Worm (Caenorhabditis elegans) whole organism, L4 larva: ENCODE results near the gene srj-37.

ENCODE experiments used
- F10B5.3 ChIP-seq: sonication (generic microtip); optimal IDR thresholded peaks from 2 replicates; lab custom pipeline; 2016; ENCODE audit warnings: mild to moderate bottlenecking, missing genetic modification characterization, missing compliant biosample characterization
- F37D6.2 ChIP-seq: sonication (generic microtip); optimal IDR thresholded peaks from 2 replicates; lab custom pipeline; 2016; ENCODE audit warnings: mild to moderate bottlenecking, missing genetic modification characterization, missing compliant biosample characterization
- F49E8.2 ChIP-seq: sonication (generic microtip); optimal IDR thresholded peaks from 2 replicates; lab custom pipeline; 2016; ENCODE audit warnings: missing compliant biosample characterization, mild to moderate bottlenecking, missing genetic modification characterization, borderline replicate concordance
- R02D3.7 ChIP-seq: fragments of 150-350 bp; sonication (generic microtip); optimal IDR thresholded peaks from 3 replicates; lab custom pipeline; 2014; ENCODE audit warnings: missing biosample characterization, missing genetic modification characterization
- T26A8.4 ChIP-seq: fragments of 200-800 bp; sonication (Bioruptor generic); IDR thresholded peaks from 2 replicates; pipeline ENCODE4 v1.3.6; 2022; ENCODE audit warnings: missing genetic modification characterization, missing compliant biosample characterization
- Y48G9A.11 ChIP-seq: fragments of 200-800 bp; sonication (Bioruptor generic); IDR thresholded peaks from 2 replicates; pipeline ENCODE4 v1.3.6; 2022; ENCODE audit warnings: missing genetic modification reagents, missing genetic modification characterization, missing compliant biosample characterization
- ZK337.2 ChIP-seq: fragments of 200-800 bp; sonication (Bioruptor generic); IDR thresholded peaks from 2 replicates; pipeline ENCODE4 v1.3.6; 2022; ENCODE audit warnings: missing genetic modification reagents, missing genetic modification characterization, missing compliant biosample characterization
- aha-1 ChIP-seq: fragments of 150-350 bp; peaks from one replicate; lab custom pipeline; 2014; ENCODE audit warnings: missing biosample characterization, missing genetic modification characterization
- arid-1 ChIP-seq: fragments of 200-800 bp; sonication (Bioruptor generic); conservative IDR thresholded peaks from 2 replicates; pipeline ENCODE4 v1.3.6; 2022; ENCODE audit warnings: missing genetic modification reagents, missing genetic modification characterization, missing compliant biosample characterization
- ceh-20 ChIP-seq: fragments of 200-800 bp; sonication (Bioruptor generic); IDR thresholded peaks from 2 replicates; pipeline ENCODE4 v1.3.6; 2022; ENCODE audit warnings: missing genetic modification reagents, missing genetic modification characterization, missing compliant biosample characterization
- ceh-28 ChIP-seq: fragments of 150-350 bp; optimal IDR thresholded peaks from 2 replicates; lab custom pipeline; 2014; ENCODE audit warnings: missing biosample characterization, missing genetic modification reagents, missing genetic modification characterization
- ctbp-1 ChIP-seq: fragments of 200-800 bp; sonication (Bioruptor generic); IDR thresholded peaks from 2 replicates; pipeline ENCODE4 v1.3.6; 2022; ENCODE audit warnings: missing genetic modification reagents, missing genetic modification characterization, missing compliant biosample characterization
- daf-16 ChIP-seq, 3 experiments: sonication (generic microtip); optimal IDR thresholded peaks; 2 replicates each; lab custom pipeline; 2016 to 2017; ENCODE audit warnings: missing genetic modification characterization in 3 of 3, missing genetic modification reagents in 3 of 3, mild to moderate bottlenecking in 2 of 3, missing compliant biosample characterization in 2 of 3, missing biosample characterization in 1 of 3, moderate library complexity in 1 of 3
- daf-19 ChIP-seq: fragments of 200-800 bp; sonication (Bioruptor generic); conservative IDR thresholded peaks from 2 replicates; pipeline ENCODE4 v1.3.6; 2022; ENCODE audit warnings: missing genetic modification characterization, missing compliant biosample characterization
- dmd-6 ChIP-seq: fragments of 200-800 bp; sonication (Bioruptor generic); IDR thresholded peaks from 2 replicates; pipeline ENCODE4 v1.3.6; 2022; ENCODE audit warnings: missing genetic modification reagents, missing genetic modification characterization, missing compliant biosample characterization
- duxl-1 ChIP-seq: sonication (generic microtip); optimal IDR thresholded peaks from 2 replicates; lab custom pipeline; 2016; ENCODE audit warnings: mild to moderate bottlenecking, missing genetic modification characterization, moderate library complexity, missing compliant biosample characterization; ENCODE audit not compliant: poor library complexity
- dve-1 ChIP-seq: sonication (generic microtip); optimal IDR thresholded peaks from 2 replicates; lab custom pipeline; 2017; ENCODE audit warnings: antibody characterized with exemption, mild to moderate bottlenecking, missing genetic modification characterization, missing compliant biosample characterization; ENCODE audit not compliant: insufficient read depth
- fkh-10 ChIP-seq: fragments of 150-350 bp; optimal IDR thresholded peaks from 2 replicates; lab custom pipeline; 2014; ENCODE audit warnings: missing biosample characterization, missing genetic modification reagents, missing genetic modification characterization
- hlh-11 ChIP-seq: fragments of 200-800 bp; sonication (Bioruptor generic); optimal IDR thresholded peaks from 2 replicates; lab custom pipeline; 2018; ENCODE audit warnings: mild to moderate bottlenecking, missing genetic modification characterization, missing compliant biosample characterization
- hlh-30 ChIP-seq: sonication (generic microtip); optimal IDR thresholded peaks from 2 replicates; lab custom pipeline; 2017; ENCODE audit warnings: antibody characterized with exemption, mild to moderate bottlenecking, missing genetic modification characterization, missing compliant biosample characterization; ENCODE audit not compliant: insufficient read depth
- lim-7 ChIP-seq: fragments of 200-800 bp; sonication (Bioruptor generic); IDR thresholded peaks from 2 replicates; pipeline ENCODE4 v1.3.6; 2022; ENCODE audit warnings: missing genetic modification characterization, missing compliant biosample characterization
- lin-15B ChIP-seq: fragments of 150-350 bp; sonication (generic microtip); optimal IDR thresholded peaks from 3 replicates; lab custom pipeline; 2014; ENCODE audit warnings: missing biosample characterization, missing genetic modification characterization
- lin-38 ChIP-seq: fragments of 200-800 bp; sonication (Bioruptor generic); IDR thresholded peaks from 2 replicates; pipeline ENCODE4 v1.3.6; 2022; ENCODE audit warnings: missing genetic modification reagents, missing genetic modification characterization, missing compliant biosample characterization
- lir-3 ChIP-seq: sonication (generic microtip); optimal IDR thresholded peaks from 2 replicates; lab custom pipeline; 2016; ENCODE audit warnings: mild to moderate bottlenecking, missing genetic modification characterization, missing compliant biosample characterization
- madf-9 ChIP-seq: fragments of 200-800 bp; sonication (Bioruptor generic); conservative IDR thresholded peaks from 2 replicates; pipeline ENCODE4 v1.3.6; 2022; ENCODE audit warnings: missing genetic modification reagents, missing genetic modification characterization, missing compliant biosample characterization
- mdl-1 ChIP-seq, 2 experiments: fragments of 150-350 bp in 1 of 2; sonication (generic microtip) in 1 of 2; optimal IDR thresholded peaks; 2 replicates each; lab custom pipeline; 2014 to 2017; ENCODE audit warnings: missing biosample characterization in 2 of 2, missing genetic modification characterization in 2 of 2
- mdt-29 ChIP-seq: fragments of 200-800 bp; sonication (Bioruptor generic); IDR thresholded peaks from 2 replicates; pipeline ENCODE4 v1.3.6; 2022; ENCODE audit warnings: missing genetic modification reagents, missing genetic modification characterization, missing compliant biosample characterization
- mep-1 ChIP-seq: fragments of 150-350 bp; sonication (generic microtip); optimal IDR thresholded peaks from 3 replicates; lab custom pipeline; 2014; ENCODE audit warnings: missing biosample characterization, missing genetic modification characterization
- mes-2 ChIP-seq: sonication (generic microtip); optimal IDR thresholded peaks from 2 replicates; lab custom pipeline; 2016; ENCODE audit warnings: missing genotype, mild to moderate bottlenecking, missing genetic modification characterization, missing compliant biosample characterization; ENCODE audit not compliant: poor library complexity, severe bottlenecking
- nhr-11 ChIP-seq: fragments of 150-350 bp; optimal IDR thresholded peaks from 2 replicates; lab custom pipeline; 2014; ENCODE audit warnings: missing biosample characterization, missing genetic modification characterization
- nhr-237 ChIP-seq: sonication (generic microtip); optimal IDR thresholded peaks from 2 replicates; lab custom pipeline; 2017; ENCODE audit warnings: missing biosample characterization, missing genetic modification characterization
- nhr-28 ChIP-seq: fragments of 150-350 bp; optimal IDR thresholded peaks from 2 replicates; lab custom pipeline; 2014; ENCODE audit warnings: missing biosample characterization, missing genetic modification characterization
- nhr-6 ChIP-seq: fragments of 150-350 bp; optimal IDR thresholded peaks from 2 replicates; lab custom pipeline; 2014; ENCODE audit warnings: missing biosample characterization, missing genetic modification characterization
- php-3 ChIP-seq: fragments of 200-800 bp; sonication (Bioruptor generic); IDR thresholded peaks from 2 replicates; pipeline ENCODE4 v1.3.6; 2022; ENCODE audit warnings: missing genetic modification reagents, missing genetic modification characterization, missing compliant biosample characterization
- pqm-1 ChIP-seq: sonication (generic microtip); optimal IDR thresholded peaks from 2 replicates; lab custom pipeline; 2017; ENCODE audit warnings: missing biosample characterization, missing genetic modification characterization
- set-16 ChIP-seq: fragments of 200-800 bp; sonication (Bioruptor generic); IDR thresholded peaks from 2 replicates; pipeline ENCODE4 v1.3.6; 2022; ENCODE audit warnings: missing genetic modification reagents, missing genetic modification characterization, missing compliant biosample characterization
- tra-1 ChIP-seq: fragments of 200-800 bp; sonication (Bioruptor generic); IDR thresholded peaks from 2 replicates; pipeline ENCODE4 v1.3.6; 2022; ENCODE audit warnings: missing genetic modification reagents, missing genetic modification characterization, missing compliant biosample characterization
- unc-62 ChIP-seq, 3 experiments: fragments of 150-350 bp in 1 of 3; sonication (generic microtip); optimal IDR thresholded peaks in 2 of 3; peaks in 1 of 3; 1 replicate in 1 of 3; 2 replicates in 2 of 3; lab custom pipeline; 2014 to 2017; ENCODE audit warnings: missing biosample characterization in 3 of 3, missing genetic modification characterization in 3 of 3, missing genetic modification reagents in 3 of 3, missing genotype in 1 of 3
- vab-7 ChIP-seq: fragments of 200-800 bp; sonication (Bioruptor generic); IDR thresholded peaks from 2 replicates; pipeline ENCODE4 v1.3.6; 2022; ENCODE audit warnings: missing genetic modification reagents, missing genetic modification characterization, missing compliant biosample characterization
- zfp-2 ChIP-seq: sonication (generic microtip); optimal IDR thresholded peaks from 2 replicates; lab custom pipeline; 2016; ENCODE audit warnings: mild to moderate bottlenecking, missing genetic modification characterization, missing compliant biosample characterization
- zfp-3 ChIP-seq: fragments of 200-800 bp; sonication (Bioruptor generic); conservative IDR thresholded peaks from 2 replicates; pipeline ENCODE4 v1.3.6; 2022; ENCODE audit warnings: missing genetic modification reagents, missing genetic modification characterization, missing compliant biosample characterization
- zip-11 ChIP-seq: fragments of 200-800 bp; sonication (Bioruptor generic); IDR thresholded peaks from 2 replicates; pipeline ENCODE4 v1.3.6; 2022; ENCODE audit warnings: missing genetic modification characterization, missing compliant biosample characterization
- ztf-7 ChIP-seq: fragments of 150-350 bp; optimal IDR thresholded peaks from 2 replicates; lab custom pipeline; 2014; ENCODE audit warnings: missing biosample characterization, missing genetic modification characterization

srj-37 gene

ce11 chrV:627585-627984 is 10.8 kb upstream of the srj-37 start, which contains the start of gene F48G7.8:
TSS of gene F48G7.8 (minus strand) at chrV:627685.
- TF ChIP-seq F49E8.2 (tag; lab: Kevin White, UChicago), result no peak
- TF ChIP-seq mdt-29 (GFP tag; lab: Robert Waterston, UW), result no peak

ce11 chrV:628527-628926 is 9.9 kb upstream of the srj-37 start, which contains the start of gene F48G7.9:
TSS of gene F48G7.9 (minus strand) at chrV:628627.
- TF ChIP-seq pqm-1, result no peak
- TF ChIP-seq ZK337.2 (GFP tag; lab: Robert Waterston, UW), result no peak
- TF ChIP-seq nhr-11, result no peak
- TF ChIP-seq madf-9 (GFP tag; lab: Robert Waterston, UW), result no peak
- no peak for TF ChIP-seq R02D3.7 (tag; lab: Kevin White, UChicago)
- TF ChIP-seq hlh-11, result no peak
- no peak for TF ChIP-seq dve-1 (tag; lab: Kevin White, UChicago)
- TF ChIP-seq set-16 (GFP tag; lab: Robert Waterston, UW), result no peak
- no peak for TF ChIP-seq lin-38 (GFP tag; lab: Robert Waterston, UW)
- TF ChIP-seq aha-1 (tag; lab: Kevin White, UChicago), result no peak
- no peak for TF ChIP-seq hlh-30 (tag; lab: Kevin White, UChicago)
- TF ChIP-seq tra-1 (GFP tag; lab: Robert Waterston, UW), result no peak
- TF ChIP-seq arid-1, result no peak
- no peak for TF ChIP-seq Y48G9A.11
- no peak for TF ChIP-seq T26A8.4 (GFP tag; lab: Robert Waterston, UW)
- no peak for TF ChIP-seq lir-3 (tag; lab: Kevin White, UChicago)
- no peak for TF ChIP-seq ceh-20
- TF ChIP-seq, all 104 proteins: peak for 0

- TF ChIP-seq lir-3 (tag; lab: Kevin White, UChicago) (no peak), mes-2 (peak; percentile 27), dve-1 (tag; lab: Kevin White, UChicago) (peak; percentile 38), F10B5.3 (tag; lab: Kevin White, UChicago) (no peak), pqm-1 (no peak), ctbp-1 (GFP tag; lab: Robert Waterston, UW) (no peak), nhr-28 (peak; percentile 48), daf-19 (GFP tag; lab: Robert Waterston, UW) (no peak), dmd-6 (GFP tag; lab: Robert Waterston, UW) (0 out of 2 replicates have a peak, but pooled peaks have one; percentile 18), hlh-30 (tag; lab: Kevin White, UChicago) (peak; percentile 10)
Observed at ce11 chrV:631832-632231, 6.6 kb upstream of the srj-37 start.

- TF ChIP-seq T26A8.4 (GFP tag; lab: Robert Waterston, UW) (no peak), vab-7 (GFP tag; lab: Robert Waterston, UW) (no peak), ctbp-1 (GFP tag; lab: Robert Waterston, UW) (no peak), ztf-7 (tag; lab: Kevin White, UChicago) (no peak), lim-7 (GFP tag; lab: Robert Waterston, UW) (no peak), php-3 (GFP tag; lab: Robert Waterston, UW) (no peak), duxl-1 (no peak), nhr-6 (tag; lab: Kevin White, UChicago) (no peak), lin-38 (GFP tag; lab: Robert Waterston, UW) (no peak), zfp-2 (no peak)
Observed at ce11 chrV:634855-635254, 3.6 kb upstream of the srj-37 start, which contains the start of gene F48G7.10. TSS of gene F48G7.10 (minus strand) at chrV:634955.

ce11 chrV:635630-636029 is 2.8 kb upstream of the srj-37 start:
- TF ChIP-seq dve-1 (tag; lab: Kevin White, UChicago) (peak; percentile 66), mdl-1 (tag; optimal IDR thresholded peaks at IDR 0.05; lab: Kevin White, UChicago) (peak; percentile 15 to 74), mep-1 (tag; lab: Kevin White, UChicago) (peak; percentile 5), unc-62 (GFP tag; optimal IDR thresholded peaks at IDR 0.05 in 1 of 2; lab: Kevin White, UChicago) (no peak), unc-62 (tag; optimal IDR thresholded peaks at IDR 0.05; lab: Kevin White, UChicago) (no peak), zip-11 (GFP tag; lab: Robert Waterston, UW) (no peak), F37D6.2 (no peak), nhr-237 (tag; lab: Kevin White, UChicago) (no peak), pqm-1 (peak; percentile 66), hlh-11 (peak; percentile 84), ceh-28 (tag; lab: Kevin White, UChicago) (no peak), daf-16 (GFP tag; optimal IDR thresholded peaks at IDR 0.05; lab: Kevin White, UChicago) (no peak), daf-16 (tag; optimal IDR thresholded peaks at IDR 0.05; lab: Kevin White, UChicago) (peak; percentile 40), lin-15B (tag; lab: Kevin White, UChicago) (no peak), fkh-10 (GFP tag; lab: Kevin White, UChicago) (no peak), zfp-3 (GFP tag; lab: Robert Waterston, UW) (no peak)
